Comparison of ENCODE assay signal across 5 fruit fly cellular contexts in the genomic region with DNA sequence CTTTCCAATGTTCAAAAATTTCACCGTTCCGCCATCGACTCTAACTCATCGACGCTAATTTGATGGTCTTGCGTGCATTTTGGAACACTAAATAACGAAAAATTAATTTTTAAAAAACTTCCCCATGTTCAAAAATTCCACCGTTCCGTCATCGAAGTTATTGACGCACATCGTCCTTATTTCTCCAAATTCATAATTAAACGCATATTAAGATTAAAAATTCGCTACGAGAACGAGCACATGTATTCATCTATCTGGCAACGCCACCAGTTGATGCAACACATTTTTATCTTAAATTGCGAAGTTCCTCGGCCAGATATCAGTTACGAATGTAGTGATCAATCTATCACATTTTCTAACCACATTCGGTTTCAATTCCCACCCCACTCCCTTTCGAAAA.
TF ChIP-seq lines count a peak whose summit lies in the region.

A gene (plus strand): TSS at position 123 of the 400 bp plus-strand sequence.

- TF ChIP-seq CTCF in whole organism, embryonic (GFP tag; optimal IDR thresholded peaks at IDR 0.05; lab: Kevin White, UChicago) = no peak

TF ChIP-seq in whole organism, adult, 20 proteins besides CTCF, POLR2A, EP300 and RAD21:
- TF ChIP-seq CG1620 (GFP tag; optimal IDR thresholded peaks at IDR 0.05; lab: Kevin White, UChicago) (peak; percentile 66), bab1 (GFP tag; optimal IDR thresholded peaks at IDR 0.05; lab: Kevin White, UChicago) (peak; percentile 19), CG7045 (GFP tag; optimal IDR thresholded peaks at IDR 0.05; lab: Kevin White, UChicago) (no peak), CG7101 (tag; optimal IDR thresholded peaks at IDR 0.05; lab: Kevin White, UChicago) (peak; percentile 33), CG5204 (GFP tag; optimal IDR thresholded peaks at IDR 0.05; lab: Kevin White, UChicago) (peak; percentile 31), toe (GFP tag; optimal IDR thresholded peaks at IDR 0.05; lab: Kevin White, UChicago) (peak; percentile 37), tj (GFP tag; optimal IDR thresholded peaks at IDR 0.05; lab: Kevin White, UChicago) (peak; percentile 21), CG33017 (tag; optimal IDR thresholded peaks at IDR 0.05; lab: Kevin White, UChicago) (no peak), ovo (GFP tag; optimal IDR thresholded peaks at IDR 0.05; lab: Kevin White, UChicago) (peak; percentile 6), Clk (GFP tag; optimal IDR thresholded peaks at IDR 0.05; lab: Kevin White, UChicago) (no peak), Hr96 (GFP tag; optimal IDR thresholded peaks at IDR 0.05; lab: Kevin White, UChicago) (no peak), Mnt (GFP tag; optimal IDR thresholded peaks at IDR 0.05; lab: Kevin White, UChicago) (peak; percentile 89)

TF ChIP-seq in whole organism, embryonic, 481 proteins besides CTCF, POLR2A, EP300 and RAD21 (continues in another document):
- TF ChIP-seq CG6254 (GFP tag; optimal IDR thresholded peaks at IDR 0.05; lab: Kevin White, UChicago) (no peak), chn (GFP tag; optimal IDR thresholded peaks at IDR 0.05; lab: Kevin White, UChicago) (no peak), CG8290 (GFP tag; optimal IDR thresholded peaks at IDR 0.05; lab: Kevin White, UChicago) (no peak), CG8290 (tag; optimal IDR thresholded peaks at IDR 0.05; lab: Kevin White, UChicago) (peak in 1 of 2 experiments; percentile 59), CG1602 (GFP tag; optimal IDR thresholded peaks at IDR 0.05; lab: Kevin White, UChicago) (no peak), CG18011 (GFP tag; optimal IDR thresholded peaks at IDR 0.05; lab: Kevin White, UChicago) (no peak), hkb (optimal IDR thresholded peaks at IDR 0.05; lab: Kevin White, UChicago) (no peak), hkb (GFP tag; IDR thresholded peaks at IDR 0.05; lab: Robert Waterston, UW) (peak; percentile 14; the same call in 1 of the 2 replicates), CG10565 (GFP tag; optimal IDR thresholded peaks at IDR 0.05; lab: Kevin White, UChicago) (no peak), CG10274 (GFP tag; optimal IDR thresholded peaks at IDR 0.05; lab: Kevin White, UChicago) (no peak), CG14667 (GFP tag; IDR thresholded peaks at IDR 0.05; lab: Robert Waterston, UW) (no peak), Ets65A (GFP tag; lab: Kevin White, UChicago) (peak; percentile 64), CG10366 (GFP tag; IDR thresholded peaks at IDR 0.05; lab: Robert Waterston, UW) (no peak), CG1832 (GFP tag; optimal IDR thresholded peaks at IDR 0.05; lab: Kevin White, UChicago) (no peak), CG6272 (GFP tag; IDR thresholded peaks at IDR 0.05; lab: Robert Waterston, UW) (no peak), Atf3 (GFP tag; optimal IDR thresholded peaks at IDR 0.05; lab: Kevin White, UChicago) (no peak), sens (GFP tag; lab: Kevin White, UChicago) (peak; percentile 80), shn (GFP tag; optimal IDR thresholded peaks at IDR 0.05; lab: Kevin White, UChicago) (peak; percentile 26), CHES-1-like (GFP tag; optimal IDR thresholded peaks at IDR 0.05; lab: Kevin White, UChicago) (no peak), Hr51 (GFP tag; optimal IDR thresholded peaks at IDR 0.05; lab: Kevin White, UChicago) (no peak)

TF ChIP-seq in whole organism, prepupa, 60 proteins besides CTCF, POLR2A, EP300 and RAD21 (continues in another document):
- TF ChIP-seq CG8319 (GFP tag; optimal IDR thresholded peaks at IDR 0.05; lab: Kevin White, UChicago) = no peak
- TF ChIP-seq Eip93F (GFP tag; optimal IDR thresholded peaks at IDR 0.05; lab: Kevin White, UChicago) = no peak
- peak; percentile 52 for TF ChIP-seq Hr39 (GFP tag; optimal IDR thresholded peaks at IDR 0.05; lab: Kevin White, UChicago)
- TF ChIP-seq vri (GFP tag; optimal IDR thresholded peaks at IDR 0.05; lab: Kevin White, UChicago) = peak; percentile 54
- no peak for TF ChIP-seq CG9139 (GFP tag; optimal IDR thresholded peaks at IDR 0.05; lab: Kevin White, UChicago)
- no peak for TF ChIP-seq Sox14 (GFP tag; optimal IDR thresholded peaks at IDR 0.05; lab: Kevin White, UChicago)
- peak; percentile 15 for TF ChIP-seq Hr4 (GFP tag; optimal IDR thresholded peaks at IDR 0.05; lab: Kevin White, UChicago)
- peak; percentile 27 for TF ChIP-seq cyc (GFP tag; optimal IDR thresholded peaks at IDR 0.05; lab: Kevin White, UChicago)
- peak; percentile 34 for TF ChIP-seq Met (GFP tag; optimal IDR thresholded peaks at IDR 0.05; lab: Kevin White, UChicago)
- TF ChIP-seq Smox (GFP tag; optimal IDR thresholded peaks at IDR 0.05; lab: Kevin White, UChicago) = peak; percentile 35
- TF ChIP-seq OdsH (GFP tag; optimal IDR thresholded peaks at IDR 0.05; lab: Kevin White, UChicago) = peak; percentile 43
- TF ChIP-seq fd59A (GFP tag; optimal IDR thresholded peaks at IDR 0.05; lab: Kevin White, UChicago) = no peak
- peak; percentile 69 for TF ChIP-seq svp (GFP tag; lab: Kevin White, UChicago)
- TF ChIP-seq dac (GFP tag; optimal IDR thresholded peaks at IDR 0.05; lab: Kevin White, UChicago) = no peak
- TF ChIP-seq acj6 (GFP tag; optimal IDR thresholded peaks at IDR 0.05; lab: Kevin White, UChicago) = peak; percentile 23
- TF ChIP-seq CG4318 (GFP tag; optimal IDR thresholded peaks at IDR 0.05; lab: Kevin White, UChicago) = no peak
- TF ChIP-seq pdm3 (GFP tag; optimal IDR thresholded peaks at IDR 0.05; lab: Kevin White, UChicago) = peak; percentile 49
- TF ChIP-seq CG6808 (GFP tag; optimal IDR thresholded peaks at IDR 0.05; lab: Kevin White, UChicago) = no peak
- peak; percentile 16 for TF ChIP-seq esn (GFP tag; optimal IDR thresholded peaks at IDR 0.05; lab: Kevin White, UChicago)
- peak; percentile 40 for TF ChIP-seq topi (GFP tag; optimal IDR thresholded peaks at IDR 0.05; lab: Kevin White, UChicago)

TF ChIP-seq in whole organism, pupa, 21 proteins besides CTCF, POLR2A, EP300 and RAD21:
- TF ChIP-seq Ets98B (GFP tag; IDR thresholded peaks at IDR 0.05; lab: Robert Waterston, UW) (no peak), CG32121 (GFP tag; IDR thresholded peaks at IDR 0.05; lab: Robert Waterston, UW) (0 out of 2 replicates have a peak, but pooled peaks have one; percentile 33), CG9948 (tag; optimal IDR thresholded peaks at IDR 0.05; lab: Kevin White, UChicago) (no peak), CG4496 (GFP tag; IDR thresholded peaks at IDR 0.05; lab: Robert Waterston, UW) (peak; percentile 52; the same call in 1 of the 3 replicates), fd96Ca (GFP tag; IDR thresholded peaks at IDR 0.05; lab: Robert Waterston, UW) (0 out of 3 replicates have a peak, but pooled peaks have one; percentile 37), CG15710 (tag; optimal IDR thresholded peaks at IDR 0.05; lab: Kevin White, UChicago) (no peak), CG8159 (tag; optimal IDR thresholded peaks at IDR 0.05; lab: Kevin White, UChicago) (peak; percentile 4)

TF ChIP-seq in whole organism, wandering third instar larva, 38 proteins besides CTCF, POLR2A, EP300 and RAD21:
- peak; percentile 33 for TF ChIP-seq ey (GFP tag; optimal IDR thresholded peaks at IDR 0.05; lab: Kevin White, UChicago)
- no peak for TF ChIP-seq psq (GFP tag; optimal IDR thresholded peaks at IDR 0.05; lab: Kevin White, UChicago)
- TF ChIP-seq Dfd (GFP tag; optimal IDR thresholded peaks at IDR 0.05; lab: Kevin White, UChicago) = no peak
- no peak for TF ChIP-seq Myc (optimal IDR thresholded peaks at IDR 0.05; lab: Kevin White, UChicago)
- no peak for TF ChIP-seq jim (GFP tag; optimal IDR thresholded peaks at IDR 0.05; lab: Kevin White, UChicago)
- TF ChIP-seq Sp1 (GFP tag; optimal IDR thresholded peaks at IDR 0.05; lab: Kevin White, UChicago) = peak; percentile 5
- no peak for TF ChIP-seq usp (GFP tag; optimal IDR thresholded peaks at IDR 0.05; lab: Kevin White, UChicago)
- TF ChIP-seq Hr78 (GFP tag; optimal IDR thresholded peaks at IDR 0.05; lab: Kevin White, UChicago) = no peak
- TF ChIP-seq rgr (GFP tag; optimal IDR thresholded peaks at IDR 0.05; lab: Kevin White, UChicago) = peak; percentile 26
- no peak for TF ChIP-seq CG32264 (GFP tag; optimal IDR thresholded peaks at IDR 0.05; lab: Kevin White, UChicago)
- peak; percentile 40 for TF ChIP-seq h (GFP tag; optimal IDR thresholded peaks at IDR 0.05; lab: Kevin White, UChicago)
- no peak for TF ChIP-seq Jra (GFP tag; optimal IDR thresholded peaks at IDR 0.05; lab: Kevin White, UChicago)
- peak; percentile 8 for TF ChIP-seq Hr83 (GFP tag; optimal IDR thresholded peaks at IDR 0.05; lab: Kevin White, UChicago; ENCODE audit: poor library complexity, severe bottlenecking)
- peak; percentile 10 for TF ChIP-seq fru (GFP tag; optimal IDR thresholded peaks at IDR 0.05; lab: Kevin White, UChicago)
- no peak for TF ChIP-seq HLH106 (tag; optimal IDR thresholded peaks at IDR 0.05; lab: Kevin White, UChicago)
- peak; percentile 45 for TF ChIP-seq woc (GFP tag; optimal IDR thresholded peaks at IDR 0.05; lab: Kevin White, UChicago)
- TF ChIP-seq br (GFP tag; optimal IDR thresholded peaks at IDR 0.05; lab: Kevin White, UChicago) = peak; percentile 18
- TF ChIP-seq foxo (GFP tag; optimal IDR thresholded peaks at IDR 0.05; lab: Kevin White, UChicago) = peak in 1 of 2 experiments; percentile 7
- TF ChIP-seq CrebA (GFP tag; optimal IDR thresholded peaks at IDR 0.05; lab: Kevin White, UChicago; ENCODE audit: borderline replicate concordance) = no peak
- no peak for TF ChIP-seq dl (GFP tag; optimal IDR thresholded peaks at IDR 0.05; lab: Kevin White, UChicago; ENCODE audit: insufficient read depth in 1 of 2, partially characterized antibody in 2 of 2)
- TF ChIP-seq Vsx2 (GFP tag; optimal IDR thresholded peaks at IDR 0.05; lab: Kevin White, UChicago; ENCODE audit: partially characterized antibody) = no peak
- TF ChIP-seq dmrt93B (GFP tag; optimal IDR thresholded peaks at IDR 0.05; lab: Kevin White, UChicago) = no peak
- TF ChIP-seq Hnf4 (GFP tag; optimal IDR thresholded peaks at IDR 0.05; lab: Kevin White, UChicago) = peak; percentile 18
- TF ChIP-seq sage (GFP tag; optimal IDR thresholded peaks at IDR 0.05; lab: Kevin White, UChicago) = peak; percentile 4
